Worm (Caenorhabditis elegans) whole organism, L2 larva: ENCODE results near the gene C45B11.2.

Experiments
- blmp-1 ChIP-seq: sonication (generic microtip); optimal IDR thresholded peaks from 2 replicates; lab custom pipeline; 2017; ENCODE audit warnings: missing genetic modification characterization, mild to moderate bottlenecking, missing compliant biosample characterization, antibody characterized with exemption, moderate library complexity; ENCODE audit not compliant: insufficient read depth
- ceh-16 ChIP-seq: fragments of 150-350 bp; optimal IDR thresholded peaks from 2 replicates; lab custom pipeline; 2014; ENCODE audit warnings: missing biosample characterization, missing genetic modification characterization
- lin-13 ChIP-seq: fragments of 150-350 bp; optimal IDR thresholded peaks from 2 replicates; lab custom pipeline; 2014; ENCODE audit warnings: missing biosample characterization, missing genetic modification reagents, missing genetic modification characterization
- nhr-237 ChIP-seq: fragments of 150-350 bp; optimal IDR thresholded peaks from 2 replicates; lab custom pipeline; 2014; ENCODE audit warnings: missing biosample characterization, missing genetic modification characterization
- nhr-77 ChIP-seq: fragments of 150-350 bp; optimal IDR thresholded peaks from 2 replicates; lab custom pipeline; 2014; ENCODE audit warnings: missing biosample characterization, missing genetic modification characterization
- unc-39 ChIP-seq: fragments of 150-350 bp; optimal IDR thresholded peaks from 2 replicates; lab custom pipeline; 2014; ENCODE audit warnings: missing biosample characterization, missing genetic modification characterization

- TF ChIP-seq unc-39 (tag; lab: Kevin White, UChicago) (no peak), lin-13 (GFP tag; lab: Kevin White, UChicago) (no peak), blmp-1 (tag; lab: Kevin White, UChicago) (no peak), ceh-16 (tag; lab: Kevin White, UChicago) (no peak), nhr-77 (tag; lab: Kevin White, UChicago) (no peak), nhr-237 (no peak)
Observed at ce11 chrV:11033241-11033640, 9.3 kb upstream of the C45B11.2 start.
